Fruit fly (Drosophila melanogaster) S2 (cell line): ENCODE measurements around the gene Gr9a.

Experiments
- CG8478 ChIP-seq: fragments of >200 bp; optimal IDR thresholded peaks from 2 replicates; lab custom pipeline; 2018
- CTCF ChIP-seq, 2 experiments: fragments of >200 bp; optimal IDR thresholded peaks; 2 replicates each; lab custom pipeline; 2018

DNA sequence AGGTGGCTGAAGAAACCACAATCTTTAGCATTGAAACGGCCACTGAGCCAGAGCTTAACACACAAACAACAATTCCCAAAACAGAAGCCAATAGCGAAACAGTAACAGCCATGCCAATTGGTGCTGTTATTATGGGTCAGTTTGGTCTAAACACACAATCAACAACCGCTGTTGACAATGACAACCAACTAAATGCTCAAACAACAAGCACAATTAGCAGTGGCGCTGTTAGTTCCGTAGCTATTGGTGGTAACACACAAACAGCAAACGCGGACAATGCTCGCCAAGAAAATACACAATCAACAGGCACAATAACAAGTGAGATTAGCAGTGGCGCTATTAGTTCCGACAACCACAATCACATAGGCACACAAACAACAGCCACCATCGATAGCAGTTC, 17.6 kb upstream of the Gr9a start:
- TF ChIP-seq CTCF (optimal IDR thresholded peaks at IDR 0.05; lab: Kevin White, UChicago): no peak
- TF ChIP-seq CG8478 (lab: Kevin White, UChicago): no peak
